Fruit fly (Drosophila melanogaster) whole organism, embryonic: ENCODE data around the gene MED14.
A peak's percentile ranks its signal among the peaks of the same experiment; 100 is the strongest.

ENCODE experiments used
- Atf3 ChIP-seq: fragments of 200-800 bp; sonication (Bioruptor generic); optimal IDR thresholded peaks from 3 replicates; lab custom pipeline; 2016; ENCODE audit warnings: missing biosample characterization, missing genetic modification characterization
- B-H2 ChIP-seq: fragments of 200-800 bp; sonication (Bioruptor generic); optimal IDR thresholded peaks from 2 replicates; lab custom pipeline; 2018; ENCODE audit warnings: missing biosample characterization, mild to moderate bottlenecking, missing genetic modification characterization
- CG11696 ChIP-seq: fragments of 200-800 bp; sonication (Bioruptor generic); IDR thresholded peaks from 2 replicates; pipeline ENCODE4 v1.3.6; 2022; ENCODE audit warnings: missing biosample characterization, missing genetic modification characterization
- CG12104 ChIP-seq: fragments of 200-800 bp; sonication (Bioruptor generic); optimal IDR thresholded peaks from 3 replicates; lab custom pipeline; 2016; ENCODE audit warnings: missing biosample characterization, missing genetic modification characterization
- CG12391 ChIP-seq: fragments of 200-800 bp; sonication (Bioruptor generic); optimal IDR thresholded peaks from 3 replicates; lab custom pipeline; 2018; ENCODE audit warnings: missing biosample characterization, mild to moderate bottlenecking, missing genetic modification characterization, moderate library complexity
- CG12659 ChIP-seq: fragments of 200-800 bp; sonication (Bioruptor generic); optimal IDR thresholded peaks from 3 replicates; lab custom pipeline; 2017; ENCODE audit warnings: mild to moderate bottlenecking, missing biosample characterization, missing genetic modification reagents, missing genetic modification characterization
- CG13894 ChIP-seq: fragments of 200-800 bp; sonication (Bioruptor generic); optimal IDR thresholded peaks from 3 replicates; lab custom pipeline; 2018; ENCODE audit warnings: missing biosample characterization, mild to moderate bottlenecking, missing genetic modification characterization, moderate library complexity
- CG1529 ChIP-seq: fragments of 200-800 bp; sonication (Bioruptor generic); optimal IDR thresholded peaks from 3 replicates; lab custom pipeline; 2018; ENCODE audit warnings: missing biosample characterization, missing genetic modification characterization
- CG17186 ChIP-seq: fragments of 200-800 bp; sonication (Bioruptor generic); optimal IDR thresholded peaks from 3 replicates; lab custom pipeline; 2017; ENCODE audit warnings: missing biosample characterization, missing genetic modification reagents, missing genetic modification characterization
- CG32767 ChIP-seq: fragments of 200-800 bp; sonication (Bioruptor generic); IDR thresholded peaks from 2 replicates; pipeline ENCODE4 v1.3.6; 2022; ENCODE audit warnings: missing biosample characterization, missing genetic modification characterization
- CG7357 ChIP-seq: fragments of 200-800 bp; sonication (Bioruptor generic); IDR thresholded peaks from 3 replicates; pipeline ENCODE4 v1.3.6; 2022; ENCODE audit warnings: missing biosample characterization, missing genetic modification characterization
- CG7745 ChIP-seq: fragments of 200-800 bp; sonication (Bioruptor generic); optimal IDR thresholded peaks from 2 replicates; lab custom pipeline; 2018; ENCODE audit warnings: missing biosample characterization, mild to moderate bottlenecking, missing genetic modification characterization, moderate library complexity
- CG7786 ChIP-seq: fragments of 200-800 bp; sonication (Bioruptor generic); optimal IDR thresholded peaks from 2 replicates; lab custom pipeline; 2016; ENCODE audit warnings: missing biosample characterization, missing genetic modification characterization
- CG8924 ChIP-seq: fragments of 200-800 bp; optimal IDR thresholded peaks from 3 replicates; lab custom pipeline; 2019; ENCODE audit warnings: missing biosample characterization, mild to moderate bottlenecking, missing genetic modification characterization, moderate library complexity
- CG9609 ChIP-seq: fragments of 200-800 bp; sonication (Bioruptor generic); optimal IDR thresholded peaks from 3 replicates; lab custom pipeline; 2016; ENCODE audit warnings: missing biosample characterization, missing genetic modification characterization
- Doc2 ChIP-seq: fragments of 200-800 bp; sonication (Bioruptor generic); IDR thresholded peaks from 2 replicates; pipeline ENCODE4 v1.3.6; 2022; ENCODE audit warnings: missing biosample characterization, missing genetic modification characterization
- Dref ChIP-seq: fragments of 200-800 bp; sonication (Bioruptor generic); IDR thresholded peaks from 2 replicates; pipeline ENCODE4 v1.3.6; 2022; ENCODE audit warnings: missing biosample characterization, missing genetic modification characterization
- Drgx ChIP-seq: fragments of 200-800 bp; sonication (Bioruptor generic); IDR thresholded peaks from 2 replicates; pipeline ENCODE4 v1.3.6; 2022; ENCODE audit warnings: missing biosample characterization, missing genetic modification characterization
- H2.0 ChIP-seq: fragments of 200-800 bp; sonication (Bioruptor generic); IDR thresholded peaks from 2 replicates; pipeline ENCODE4 v1.3.6; 2022; ENCODE audit warnings: missing biosample characterization, missing genetic modification characterization
- HLHmδ ChIP-seq: fragments of 200-800 bp; sonication (Bioruptor generic); optimal IDR thresholded peaks from 2 replicates; lab custom pipeline; 2018; ENCODE audit warnings: missing biosample characterization, mild to moderate bottlenecking, missing genetic modification characterization, moderate library complexity
- Med ChIP-seq: fragments of 200-800 bp; sonication (Bioruptor generic); peaks from one replicate; lab custom pipeline; 2016; ENCODE audit warnings: missing biosample characterization, missing genetic modification characterization, mild to moderate bottlenecking, inconsistent platforms, moderate library complexity
- NFAT ChIP-seq: fragments of 200-800 bp; sonication (Bioruptor generic); IDR thresholded peaks from 2 replicates; pipeline ENCODE4 v1.3.6; 2022; ENCODE audit warnings: missing biosample characterization, missing genetic modification characterization
- Optix ChIP-seq: fragments of 200-800 bp; sonication (Bioruptor generic); IDR thresholded peaks from 3 replicates; pipeline ENCODE4 v1.3.6; 2022; ENCODE audit warnings: missing biosample characterization, missing genetic modification characterization
- Pdp1 ChIP-seq, 2 experiments: fragments of 200-800 bp; sonication (Bioruptor generic); optimal IDR thresholded peaks; 3 replicates each; lab custom pipeline; 2016; ENCODE audit warnings: missing biosample characterization in 2 of 2, missing genetic modification characterization in 2 of 2, mild to moderate bottlenecking in 1 of 2, moderate library complexity in 1 of 2
- Sin3A ChIP-seq: fragments of >200 bp; optimal IDR thresholded peaks from 2 replicates; lab custom pipeline; 2018
- ac ChIP-seq: fragments of 200-800 bp; sonication (Bioruptor generic); optimal IDR thresholded peaks from 3 replicates; lab custom pipeline; 2017; ENCODE audit warnings: missing biosample characterization, mild to moderate bottlenecking, missing genetic modification characterization
- al ChIP-seq: fragments of 200-800 bp; sonication (Bioruptor generic); IDR thresholded peaks from 2 replicates; pipeline ENCODE4 v1.3.6; 2022; ENCODE audit warnings: missing biosample characterization, missing genetic modification characterization
- ara ChIP-seq: fragments of 200-800 bp; sonication (Bioruptor generic); IDR thresholded peaks from 2 replicates; pipeline ENCODE4 v1.3.6; 2022; ENCODE audit warnings: missing biosample characterization, missing genetic modification characterization
- ase ChIP-seq: fragments of 200-800 bp; sonication (Bioruptor generic); IDR thresholded peaks from 3 replicates; pipeline ENCODE4 v1.3.6; 2022; ENCODE audit warnings: missing biosample characterization, missing genetic modification characterization
- bab2 ChIP-seq: fragments of 200-800 bp; sonication (Bioruptor generic); optimal IDR thresholded peaks from 2 replicates; lab custom pipeline; 2016; ENCODE audit warnings: missing biosample characterization, missing genetic modification characterization
- dimm ChIP-seq: fragments of 200-800 bp; sonication (Bioruptor generic); IDR thresholded peaks from 2 replicates; pipeline ENCODE4 v1.3.6; 2022; ENCODE audit warnings: missing biosample characterization, missing genetic modification characterization
- ewg ChIP-seq: fragments of 200-800 bp; sonication (Bioruptor generic); optimal IDR thresholded peaks from 3 replicates; lab custom pipeline; 2017; ENCODE audit warnings: mild to moderate bottlenecking, missing biosample characterization, missing genetic modification reagents, missing genetic modification characterization
- eyg ChIP-seq: fragments of 200-800 bp; sonication (Bioruptor generic); optimal IDR thresholded peaks from 3 replicates; lab custom pipeline; 2016; ENCODE audit warnings: missing biosample characterization, missing genetic modification characterization
- gcm2 ChIP-seq: fragments of 200-800 bp; sonication (Bioruptor generic); optimal IDR thresholded peaks from 2 replicates; lab custom pipeline; 2016; ENCODE audit warnings: missing biosample characterization, missing genetic modification characterization
- grau ChIP-seq: fragments of 200-800 bp; optimal IDR thresholded peaks from 3 replicates; lab custom pipeline; 2019; ENCODE audit warnings: missing biosample characterization, mild to moderate bottlenecking, missing genetic modification characterization, moderate library complexity
- hkb ChIP-seq, 2 experiments: fragments of 200-800 bp in 1 of 2; fragments of >200 bp in 1 of 2; sonication (Bioruptor generic) in 1 of 2; IDR thresholded peaks in 1 of 2; optimal IDR thresholded peaks in 1 of 2; 2 replicates each; pipeline versions ENCODE4 v1.3.6 to Lab custom; 2017 to 2022; ENCODE audit warnings: missing biosample characterization in 1 of 2, missing genetic modification characterization in 1 of 2
- ind ChIP-seq: fragments of 200-800 bp; sonication (Bioruptor generic); optimal IDR thresholded peaks from 3 replicates; lab custom pipeline; 2016; ENCODE audit warnings: missing biosample characterization, missing genetic modification characterization
- odd ChIP-seq: fragments of 200-800 bp; sonication (Bioruptor generic); optimal IDR thresholded peaks from 2 replicates; lab custom pipeline; 2017; ENCODE audit warnings: missing biosample characterization, mild to moderate bottlenecking, missing genetic modification characterization
- pan ChIP-seq, 4 experiments: fragments of >200 bp in 3 of 4; fragments of 200-800 bp in 1 of 4; sonication (Bioruptor generic) in 1 of 4; optimal IDR thresholded peaks in 3 of 4; IDR thresholded peaks in 1 of 4; 2 replicates each; pipeline versions ENCODE4 v1.3.6 to Lab custom; 2017 to 2022; ENCODE audit warnings: missing biosample characterization in 2 of 4, missing genetic modification characterization in 2 of 4, mixed read lengths in 1 of 4
- sima ChIP-seq: fragments of 200-800 bp; sonication (Bioruptor generic); optimal IDR thresholded peaks from 2 replicates; lab custom pipeline; 2016; ENCODE audit warnings: missing biosample characterization, missing genetic modification characterization
- slbo ChIP-seq: fragments of 200-800 bp; sonication (Bioruptor generic); IDR thresholded peaks from 2 replicates; pipeline ENCODE4 v1.3.6; 2022; ENCODE audit warnings: missing biosample characterization, missing genetic modification characterization
- stc ChIP-seq: fragments of 200-800 bp; sonication (Bioruptor generic); IDR thresholded peaks from 2 replicates; pipeline ENCODE4 v1.3.6; 2022; ENCODE audit warnings: missing biosample characterization, missing genetic modification characterization
- trh ChIP-seq: fragments of 200-800 bp; sonication (Bioruptor generic); optimal IDR thresholded peaks from 2 replicates; lab custom pipeline; 2016; ENCODE audit warnings: missing biosample characterization, missing genetic modification characterization
- vnd ChIP-seq: fragments of 200-800 bp; sonication (Bioruptor generic); IDR thresholded peaks from 3 replicates; pipeline ENCODE4 v1.3.6; 2022; ENCODE audit warnings: missing biosample characterization, missing genetic modification characterization; ENCODE audit not compliant: partially characterized antibody
- zen2 ChIP-seq: fragments of 200-800 bp; sonication (Bioruptor generic); IDR thresholded peaks from 3 replicates; pipeline ENCODE4 v1.3.6; 2022; ENCODE audit warnings: missing biosample characterization, missing genetic modification characterization; ENCODE audit not compliant: partially characterized antibody
- zfh1 ChIP-seq: fragments of 200-800 bp; sonication (Bioruptor generic); IDR thresholded peaks from 3 replicates; pipeline ENCODE4 v1.3.6; 2022; ENCODE audit warnings: missing biosample characterization, missing genetic modification characterization

The MED14 gene

DNA sequence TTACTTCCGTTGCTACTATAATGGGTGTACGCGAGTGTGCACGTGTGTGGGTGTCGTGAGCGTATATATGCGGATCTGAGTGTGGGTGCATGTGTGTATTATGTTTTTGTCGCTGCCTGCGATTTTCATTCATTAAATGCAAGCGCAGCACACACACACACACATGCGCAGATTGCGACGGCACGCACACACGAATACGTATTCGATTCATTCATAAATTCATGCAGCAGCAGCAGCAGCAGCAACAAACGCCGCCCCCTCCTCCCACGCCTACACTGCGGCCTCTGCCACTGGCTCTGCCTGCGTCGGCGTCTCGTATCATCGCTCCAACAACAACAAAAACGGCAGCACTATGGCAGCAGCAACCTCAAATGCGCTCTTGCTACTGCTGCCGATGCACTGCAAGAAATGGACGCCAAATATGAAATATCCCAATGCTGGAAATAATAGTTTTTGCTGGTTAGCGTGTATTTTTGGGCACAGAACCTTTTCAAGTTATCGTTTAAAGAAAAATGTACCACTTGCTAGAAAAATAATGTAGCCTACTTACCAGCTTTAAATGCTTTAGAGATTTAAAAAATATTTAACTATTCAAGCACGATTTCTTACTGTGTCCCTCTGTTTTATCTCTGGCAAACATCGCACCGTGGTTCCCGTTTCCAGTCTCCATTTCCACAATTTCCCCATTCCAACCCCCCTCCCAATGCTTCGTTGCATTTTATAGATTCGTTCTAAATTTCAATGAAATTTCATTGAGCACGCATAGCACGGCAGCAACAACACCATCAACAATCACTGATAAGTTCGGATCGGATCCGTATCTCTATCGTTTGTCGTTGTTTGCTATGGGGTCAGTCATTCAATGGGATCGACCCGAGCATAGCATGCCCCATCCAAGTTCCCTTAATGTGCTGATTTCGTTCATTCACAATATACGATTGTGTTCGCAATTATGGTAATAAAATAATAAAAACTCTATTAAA is 40.5 kb downstream of the MED14 start (continued):
- TF ChIP-seq H2.0 (GFP tag; lab: Robert Waterston, UW) = peak; percentile 76
- TF ChIP-seq B-H2 = no peak
- peak; percentile 73 for TF ChIP-seq gcm2 (GFP tag; lab: Kevin White, UChicago)
- peak; percentile 94 for TF ChIP-seq ara (GFP tag; lab: Robert Waterston, UW)
- TF ChIP-seq al (GFP tag; lab: Robert Waterston, UW) = no peak
- TF ChIP-seq ewg (GFP tag; lab: Kevin White, UChicago) = peak; percentile 87
- peak; percentile 67 for TF ChIP-seq eyg (GFP tag; lab: Kevin White, UChicago)
- TF ChIP-seq CG12659 (GFP tag; lab: Kevin White, UChicago) = peak; percentile 79
- TF ChIP-seq Dref (GFP tag; lab: Robert Waterston, UW) = no peak
- TF ChIP-seq stc = peak; percentile 86
- TF ChIP-seq Med (GFP tag; lab: Kevin White, UChicago) = peak; percentile 94
- peak; percentile 71; the same call in 1 of the 3 replicates for TF ChIP-seq CG7357 (GFP tag; lab: Robert Waterston, UW)
- peak; percentile 84 for TF ChIP-seq ind (GFP tag; lab: Kevin White, UChicago)
- TF ChIP-seq CG12104 = peak; percentile 61
- peak; percentile 29 for TF ChIP-seq CG7745
- peak; percentile 92 for TF ChIP-seq CG1529 (GFP tag; lab: Kevin White, UChicago)
- peak; percentile 88 for TF ChIP-seq CG12391 (tag; lab: Kevin White, UChicago)
- no peak for TF ChIP-seq pan (optimal IDR thresholded peaks at IDR 0.05; lab: Kevin White, UChicago)
- peak in 1 of 2 experiments; percentile 86 for TF ChIP-seq pan (GFP tag; optimal IDR thresholded peaks at IDR 0.05 in 1 of 2, IDR thresholded peaks at IDR 0.05 in 1 of 2)

DNA sequence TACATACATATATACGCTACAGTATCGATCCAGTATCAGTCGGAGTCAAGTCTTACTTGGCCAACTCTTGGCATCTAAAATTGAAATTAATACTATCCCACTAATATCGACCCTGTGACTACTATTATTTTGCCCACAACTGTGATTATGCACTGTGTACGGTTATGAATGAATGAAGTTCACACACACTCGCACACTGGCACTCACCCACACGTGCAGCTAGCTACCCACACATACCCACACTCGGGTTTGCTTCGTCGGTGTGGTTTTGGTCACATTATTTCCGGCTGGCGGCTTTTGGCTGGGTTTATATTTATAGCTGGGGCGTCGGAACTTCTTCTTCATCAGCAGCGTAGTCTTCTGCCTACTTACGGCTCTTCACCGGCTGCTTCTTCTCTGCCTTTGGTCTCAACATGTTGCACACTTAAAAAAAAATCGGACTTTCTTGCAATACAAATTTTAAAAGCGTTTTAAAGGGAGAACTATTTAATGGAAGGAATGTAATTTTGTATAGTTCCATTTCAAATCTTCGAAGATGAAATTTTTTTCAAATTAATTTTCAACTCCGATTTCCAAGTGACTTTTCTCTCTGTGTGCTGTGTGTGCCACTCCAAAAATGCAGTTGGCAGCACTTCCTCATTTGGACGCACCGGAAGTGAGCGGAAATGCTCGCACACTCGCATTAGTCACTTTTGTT is 41.4 kb downstream of the MED14 start:
- peak; percentile 92 for TF ChIP-seq CG32767 (GFP tag; lab: Robert Waterston, UW)
- peak; percentile 91 for TF ChIP-seq CG8924 (tag; lab: Kevin White, UChicago)
- TF ChIP-seq hkb (optimal IDR thresholded peaks at IDR 0.05; lab: Kevin White, UChicago) = no peak
- peak; percentile 90 for TF ChIP-seq hkb (GFP tag; IDR thresholded peaks at IDR 0.05; lab: Robert Waterston, UW)
- TF ChIP-seq CG11696 (GFP tag; lab: Robert Waterston, UW) = peak; percentile 58; the same call in 1 of the 2 replicates
- peak; percentile 95 for TF ChIP-seq CG9609 (GFP tag; lab: Kevin White, UChicago)
- TF ChIP-seq stc = peak; percentile 91
- peak; percentile 82 for TF ChIP-seq odd
- TF ChIP-seq CG13894 (tag; lab: Kevin White, UChicago) = no peak
- TF ChIP-seq Pdp1 (GFP tag; optimal IDR thresholded peaks at IDR 0.05; lab: Kevin White, UChicago) = peak; percentile 82 to 91
- peak; percentile 87 for TF ChIP-seq ase (GFP tag; lab: Robert Waterston, UW)
- peak; percentile 92 for TF ChIP-seq CG7786 (GFP tag; lab: Kevin White, UChicago)
- TF ChIP-seq Drgx (GFP tag; lab: Robert Waterston, UW) = peak; percentile 92
- TF ChIP-seq sima (GFP tag; lab: Kevin White, UChicago) = peak; percentile 76
- peak; percentile 87 for TF ChIP-seq trh (GFP tag; lab: Kevin White, UChicago)
- TF ChIP-seq slbo (GFP tag; lab: Robert Waterston, UW) = peak; percentile 80
- no peak for TF ChIP-seq vnd (GFP tag; lab: Robert Waterston, UW)
- TF ChIP-seq zfh1 (GFP tag; lab: Robert Waterston, UW) = peak; percentile 95
- peak; percentile 92 for TF ChIP-seq bab2 (GFP tag; lab: Kevin White, UChicago)
- peak; percentile 48; the same call in 1 of the 2 replicates for TF ChIP-seq NFAT
- TF ChIP-seq Doc2 (GFP tag; lab: Robert Waterston, UW) = peak; percentile 28; the same call in 1 of the 2 replicates
- peak; percentile 83 for TF ChIP-seq dimm (GFP tag; lab: Robert Waterston, UW)
- no peak for TF ChIP-seq Sin3A (lab: Kevin White, UChicago)
- TF ChIP-seq HLHmδ = no peak
- peak; percentile 70 for TF ChIP-seq CG17186 (GFP tag; lab: Kevin White, UChicago)
- peak; percentile 89 for TF ChIP-seq Optix
- TF ChIP-seq grau = peak; percentile 85
- TF ChIP-seq Atf3 (GFP tag; lab: Kevin White, UChicago) = peak; percentile 93
- peak; percentile 81 for TF ChIP-seq ac
- no peak for TF ChIP-seq zen2
